Fruit fly (Drosophila melanogaster): ENCODE data around the gene Raf.

The Raf gene

dm6 chrX:2254020-2254626, 41.1 kb upstream of the Raf start, which contains the start of gene CG3091 (continued):
- TF ChIP-seq Dfd (GFP tag; optimal IDR thresholded peaks at IDR 0.05) (no peak), ash1 (GFP tag; optimal IDR thresholded peaks at IDR 0.05) (no peak), Mad (GFP tag; optimal IDR thresholded peaks at IDR 0.05) (no peak), Chrac-16 (GFP tag; optimal IDR thresholded peaks at IDR 0.05) (no peak), mam (GFP tag; optimal IDR thresholded peaks at IDR 0.05) (peak; percentile 27), CG2875 (GFP tag; optimal IDR thresholded peaks at IDR 0.05) (no peak), CG9727 (GFP tag; optimal IDR thresholded peaks at IDR 0.05) (peak; percentile 6), Oaz (GFP tag; IDR thresholded peaks at IDR 0.05) (no peak), Lhr (GFP tag; optimal IDR thresholded peaks at IDR 0.05) (no peak), sr (GFP tag; IDR thresholded peaks at IDR 0.05) (no peak), CG34376 (GFP tag; optimal IDR thresholded peaks at IDR 0.05) (peak; percentile 53), ro (GFP tag; IDR thresholded peaks at IDR 0.05) (no peak), dysf (GFP tag; IDR thresholded peaks at IDR 0.05) (peak; percentile 63; the same call in 2 of the 3 replicates), Antp (GFP tag; optimal IDR thresholded peaks at IDR 0.05) (no peak), exex (tag; optimal IDR thresholded peaks at IDR 0.05) (peak; percentile 59), gce (GFP tag; IDR thresholded peaks at IDR 0.05) (no peak), CG30403 (GFP tag; optimal IDR thresholded peaks at IDR 0.05) (no peak), CG18599 (GFP tag; optimal IDR thresholded peaks at IDR 0.05) (peak; percentile 43), chinmo (GFP tag; IDR thresholded peaks at IDR 0.05; ENCODE audit: partially characterized antibody) (0 out of 4 replicates have a peak, but pooled peaks have one; percentile 44), MESR4 (GFP tag; optimal IDR thresholded peaks at IDR 0.05) (no peak), ems (GFP tag; optimal IDR thresholded peaks at IDR 0.05) (no peak), Fer2 (tag; optimal IDR thresholded peaks at IDR 0.05) (no peak), Aef1 (GFP tag; IDR thresholded peaks at IDR 0.05) (no peak), stwl (tag; optimal IDR thresholded peaks at IDR 0.05) (no peak), otp (GFP tag; IDR thresholded peaks at IDR 0.05) (no peak), cato (GFP tag; optimal IDR thresholded peaks at IDR 0.05; ENCODE audit: borderline replicate concordance) (no peak), nerfin-1 (tag; optimal IDR thresholded peaks at IDR 0.05) (no peak), pb (GFP tag; optimal IDR thresholded peaks at IDR 0.05) (no peak), repo (GFP tag; optimal IDR thresholded peaks at IDR 0.05) (no peak), CG13123 (GFP tag; optimal IDR thresholded peaks at IDR 0.05) (no peak), CG32532 (GFP tag; IDR thresholded peaks at IDR 0.05) (no peak), tin (GFP tag; optimal IDR thresholded peaks at IDR 0.05) (no peak), Lpt (GFP tag; optimal IDR thresholded peaks at IDR 0.05) (no peak), Spps (tag; optimal IDR thresholded peaks at IDR 0.05) (no peak), fu2 (GFP tag; optimal IDR thresholded peaks at IDR 0.05) (no peak), Taf1 (GFP tag; IDR thresholded peaks at IDR 0.05) (no peak), CG16815 (GFP tag; optimal IDR thresholded peaks at IDR 0.05) (no peak), Ets97D (GFP tag; optimal IDR thresholded peaks at IDR 0.05) (no peak), CG18619 (GFP tag; optimal IDR thresholded peaks at IDR 0.05) (no peak), pum (GFP tag; optimal IDR thresholded peaks at IDR 0.05) (no peak), ac (GFP tag; optimal IDR thresholded peaks at IDR 0.05) (no peak), Med (GFP tag) (peak; percentile 75), CG14014 (GFP tag; IDR thresholded peaks at IDR 0.05) (no peak), sob (GFP tag; IDR thresholded peaks at IDR 0.05) (peak; percentile 12; the same call in 1 of the 2 replicates), CG2116 (GFP tag; optimal IDR thresholded peaks at IDR 0.05) (no peak), bigmax (GFP tag; optimal IDR thresholded peaks at IDR 0.05) (no peak), her (GFP tag; optimal IDR thresholded peaks at IDR 0.05) (no peak), D19B (GFP tag; optimal IDR thresholded peaks at IDR 0.05) (no peak), Gug (GFP tag; IDR thresholded peaks at IDR 0.05) (no peak), CG6813 (GFP tag; optimal IDR thresholded peaks at IDR 0.05) (no peak), Hmx (GFP tag; optimal IDR thresholded peaks at IDR 0.05) (no peak)
